Worm (Caenorhabditis elegans): Measurements from ENCODE around the gene gcy-18.

DNA sequence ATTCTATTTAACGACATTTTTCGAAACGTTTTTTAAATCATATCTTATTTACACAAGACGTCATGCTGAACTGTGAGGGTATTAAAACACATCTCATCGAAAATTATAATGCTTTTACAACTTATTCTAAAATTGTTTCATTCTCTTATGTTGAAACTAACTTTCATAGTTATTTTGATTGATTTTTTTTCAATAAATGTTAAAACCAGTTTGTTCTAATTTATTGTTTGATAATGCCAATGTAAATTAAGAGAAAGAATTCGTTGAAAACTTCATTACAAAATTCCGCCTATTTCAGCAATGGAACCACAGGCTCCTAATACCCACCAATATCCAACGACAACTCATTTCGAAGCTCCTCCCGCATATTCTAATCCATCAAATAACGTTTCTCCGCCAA is 35.1 kb downstream of the gcy-18 start, which contains the start of gene K08D8.11:
- TF ChIP-seq sox-4 (tag; optimal IDR thresholded peaks at IDR 0.05) (no peak), ceh-18 (tag; optimal IDR thresholded peaks at IDR 0.05) (no peak)
